Fruit fly (Drosophila melanogaster): ENCODE results near the gene CG8997.
A peak's percentile ranks its signal among the peaks of the same experiment; 100 is the strongest.

CG8997 gene

DNA sequence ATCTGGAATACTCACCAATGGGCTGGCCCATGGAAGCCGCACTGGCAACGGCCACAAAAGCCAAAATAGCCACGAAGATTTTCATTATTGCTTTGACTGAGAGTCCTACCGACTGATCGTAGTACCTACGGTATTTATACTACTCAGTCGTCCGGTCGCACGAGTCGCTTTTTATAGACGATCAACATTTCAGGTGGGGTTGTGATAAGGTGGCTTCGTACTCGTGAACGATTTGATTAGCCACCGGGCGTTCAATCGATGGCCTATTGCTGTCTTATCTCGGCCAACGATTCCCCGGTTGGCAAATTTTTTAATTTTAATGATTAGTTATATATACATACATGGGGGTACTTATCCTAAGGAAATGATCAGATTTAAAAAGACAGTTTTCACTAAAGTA lies at the start of gene CG8997:
CG8997 (minus strand) TSS at position 148 of the 400 bp plus-strand sequence.
- TF ChIP-seq CG8478 (optimal IDR thresholded peaks at IDR 0.05) = no peak
- TF ChIP-seq CTCF (optimal IDR thresholded peaks at IDR 0.05) = no peak

DNA sequence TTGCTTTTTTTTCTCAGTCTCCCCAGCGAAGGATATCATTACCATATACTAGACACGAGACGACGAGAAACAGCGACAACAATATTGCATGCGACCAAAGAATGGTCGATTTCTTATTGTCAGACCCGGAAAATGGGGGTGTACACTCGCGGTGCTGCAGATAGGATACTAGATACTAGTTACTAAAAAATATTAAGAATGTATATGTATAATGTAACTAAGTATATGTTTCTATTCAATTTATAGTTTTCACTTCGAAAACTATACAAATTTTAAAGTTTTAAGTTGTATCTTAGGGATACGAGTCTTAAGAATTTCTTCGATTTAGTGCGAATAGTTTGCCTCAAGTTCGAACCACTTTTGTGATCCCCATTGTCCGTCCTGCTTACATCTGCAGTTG lies 48.3 kb upstream of the CG8997 start:
- TF ChIP-seq CTCF (optimal IDR thresholded peaks at IDR 0.05) (no peak), CG8478 (optimal IDR thresholded peaks at IDR 0.05) (no peak)

DNA sequence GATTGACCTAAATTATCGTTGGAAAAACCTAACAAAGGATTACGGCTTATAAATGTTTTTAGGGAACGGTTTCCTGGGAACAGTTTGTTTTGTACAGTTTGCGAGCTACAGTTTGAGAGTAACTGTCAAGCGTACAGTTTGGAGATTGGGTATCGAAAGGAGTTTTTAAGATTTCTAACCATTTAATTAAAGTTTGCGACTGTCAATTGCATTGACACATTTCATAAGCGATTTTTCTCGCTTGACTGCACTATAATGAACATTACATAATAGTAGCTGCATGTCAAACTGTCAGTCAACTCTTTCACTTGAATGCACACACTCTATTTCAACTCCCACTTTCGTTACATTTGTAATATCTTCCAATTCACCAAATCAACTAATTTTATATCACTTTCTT lies 47.7 kb upstream of the CG8997 start:
- peak; percentile 11 to 28 for TF ChIP-seq CTCF (optimal IDR thresholded peaks at IDR 0.05)
- TF ChIP-seq CG8478 (optimal IDR thresholded peaks at IDR 0.05) = no peak

DNA sequence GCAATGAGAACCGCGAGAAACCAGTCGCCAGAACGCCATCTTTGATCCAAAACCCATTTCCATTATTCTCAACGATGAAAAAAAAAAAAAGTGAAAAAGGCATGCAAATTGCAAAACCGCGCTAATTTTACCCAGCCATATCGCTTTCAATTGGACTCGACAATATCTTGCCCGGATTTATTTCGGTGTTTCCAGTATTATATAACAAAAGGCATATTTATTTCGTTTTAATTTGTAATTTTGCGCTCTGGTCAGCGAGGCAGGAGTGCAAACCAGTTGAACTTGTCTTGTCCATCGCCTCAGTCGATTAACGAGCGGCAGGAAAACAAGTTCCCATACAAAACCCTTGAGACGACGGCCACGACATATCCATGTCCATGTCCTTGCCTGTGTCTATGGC lies 44.8 kb upstream of the CG8997 start:
- TF ChIP-seq CG8478 (optimal IDR thresholded peaks at IDR 0.05) (no peak), CTCF (optimal IDR thresholded peaks at IDR 0.05) (no peak)

DNA sequence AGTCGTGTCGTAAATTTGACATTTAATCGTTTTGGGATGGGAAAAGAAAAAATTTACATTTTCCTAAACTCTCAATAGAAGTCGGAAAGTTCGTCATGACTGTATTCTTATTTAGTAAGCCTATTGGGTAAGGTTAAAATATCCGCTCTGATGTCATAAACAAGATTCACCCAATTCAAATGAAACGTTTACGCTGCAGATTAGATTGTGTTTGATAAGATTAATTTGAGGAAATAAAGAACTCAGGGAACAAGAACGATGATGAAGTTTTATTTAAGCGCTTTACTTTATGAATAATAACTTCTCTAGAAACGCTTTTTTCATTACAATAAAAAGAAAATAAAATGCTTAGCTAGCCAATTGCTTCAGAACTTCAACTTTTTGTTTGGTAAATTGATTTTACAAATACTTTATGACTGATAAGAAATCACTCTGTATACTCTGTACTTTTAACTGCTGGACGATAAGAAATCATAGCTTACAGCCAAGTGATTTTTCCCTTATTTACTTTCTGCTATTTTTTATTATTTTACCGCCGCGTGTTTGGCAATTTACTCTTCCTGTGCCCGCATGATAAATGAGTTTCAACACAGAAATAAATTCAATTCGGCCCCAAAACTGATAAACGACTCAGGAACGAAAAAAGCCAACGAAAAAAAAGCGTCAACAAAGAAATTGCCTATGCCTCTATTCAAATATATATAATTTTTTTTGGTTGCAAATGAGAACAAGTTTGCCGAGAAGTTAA lies 41.4 kb upstream of the CG8997 start:
- TF ChIP-seq CTCF (optimal IDR thresholded peaks at IDR 0.05) (no peak), CG8478 (optimal IDR thresholded peaks at IDR 0.05) (no peak)

DNA sequence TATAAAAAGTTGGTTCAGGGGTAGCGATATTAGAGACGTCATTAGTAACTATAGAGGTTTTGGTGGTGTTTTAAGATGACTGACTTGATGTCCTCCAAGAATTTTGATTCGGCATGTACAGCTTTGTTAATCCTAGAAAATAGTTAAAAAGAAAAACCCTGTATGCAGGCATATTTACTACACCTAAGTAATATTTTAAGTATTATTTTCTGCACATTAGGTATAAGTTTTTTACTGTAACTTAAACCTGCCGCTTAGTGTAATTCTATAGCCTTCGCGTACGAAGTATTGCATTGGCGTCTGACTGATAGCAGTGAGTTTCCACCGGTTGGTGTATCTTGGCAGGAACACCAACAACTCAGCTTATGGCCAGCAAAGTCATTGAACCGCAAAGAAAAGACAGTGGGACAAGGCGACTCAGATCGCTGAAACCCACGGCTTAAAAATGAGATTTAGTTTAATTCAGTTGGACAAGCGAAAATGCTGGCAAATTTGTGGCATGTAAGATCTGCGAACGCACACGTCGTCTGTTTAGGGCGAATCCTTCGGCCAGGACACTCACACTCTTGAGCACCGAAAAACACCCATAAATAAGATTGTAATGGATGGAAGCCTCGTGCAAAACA lies 39.7 kb upstream of the CG8997 start:
- no peak for TF ChIP-seq CG8478 (optimal IDR thresholded peaks at IDR 0.05)
- no peak for TF ChIP-seq CTCF (optimal IDR thresholded peaks at IDR 0.05)

DNA sequence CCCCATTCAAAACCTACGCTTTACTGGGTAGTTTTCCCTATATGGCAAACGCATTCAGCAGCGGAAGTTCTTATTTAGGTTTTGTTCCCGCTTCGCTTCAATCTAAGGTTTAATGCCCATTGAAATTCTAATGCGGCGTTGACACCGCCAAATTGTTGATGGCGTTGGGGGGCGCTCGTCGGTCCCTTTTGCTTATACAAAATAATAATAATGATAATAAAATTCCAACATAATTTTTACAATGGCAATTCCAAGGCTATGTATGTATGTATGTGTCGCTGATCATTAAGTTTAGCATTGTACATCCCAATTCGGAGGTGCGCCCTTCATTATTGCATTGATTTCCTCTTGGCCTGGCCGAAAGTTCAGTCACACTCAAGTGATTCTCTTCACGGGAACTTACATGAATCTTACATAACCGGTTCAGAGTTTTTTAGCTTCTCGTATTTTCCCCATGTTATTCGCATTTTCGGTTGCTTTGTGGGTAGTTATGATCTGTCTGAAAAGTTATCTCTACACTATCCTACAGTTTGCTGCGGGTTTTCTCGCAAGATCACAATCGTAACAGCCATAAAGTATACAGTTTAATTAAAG lies 39.0 kb upstream of the CG8997 start:
- TF ChIP-seq CTCF (optimal IDR thresholded peaks at IDR 0.05) (no peak), CG8478 (optimal IDR thresholded peaks at IDR 0.05) (no peak)

DNA sequence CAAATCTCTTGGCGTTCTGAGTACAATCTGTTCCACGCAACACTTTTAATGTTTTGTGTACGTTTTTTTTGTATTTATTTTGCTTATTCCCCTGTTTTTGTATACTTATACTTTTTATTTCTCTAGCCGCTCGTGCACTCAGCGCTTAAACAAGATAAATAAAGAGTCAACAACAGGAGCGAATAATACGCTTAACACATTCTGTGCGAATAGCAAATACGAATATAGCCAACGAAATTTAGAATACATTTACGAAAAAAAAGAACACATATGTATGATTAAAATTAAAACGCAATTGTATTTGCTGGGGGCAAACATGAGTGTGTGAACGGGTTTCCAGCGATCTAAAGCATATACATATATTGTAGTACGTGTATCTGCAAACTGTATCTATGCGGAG lies 36.8 kb upstream of the CG8997 start:
- TF ChIP-seq CTCF (optimal IDR thresholded peaks at IDR 0.05) = no peak
- TF ChIP-seq CG8478 (optimal IDR thresholded peaks at IDR 0.05) = no peak

DNA sequence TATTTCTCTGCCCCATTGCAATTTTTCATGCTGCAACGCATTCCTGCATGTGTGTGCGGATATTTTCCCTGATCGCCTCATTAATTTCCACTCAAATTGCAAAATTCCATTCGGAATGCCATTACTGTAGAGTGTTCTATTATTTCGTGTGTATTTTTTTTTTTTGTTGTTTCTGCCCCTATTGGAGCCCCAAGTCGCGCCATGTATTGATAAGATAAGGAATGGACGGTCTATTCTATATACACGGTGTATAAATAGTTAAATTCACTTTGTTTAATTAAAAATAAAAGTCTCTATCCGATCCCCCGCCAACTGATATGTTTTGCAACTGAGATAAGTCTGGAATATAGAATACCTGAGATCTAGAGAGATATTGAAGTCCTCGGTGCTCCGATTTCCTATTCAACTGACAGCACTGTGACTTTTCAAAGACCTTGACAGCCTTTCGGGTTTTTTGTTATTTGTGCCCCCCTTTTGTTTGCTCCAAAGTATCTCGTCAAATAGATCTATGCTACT lies 36.3 kb upstream of the CG8997 start:
- TF ChIP-seq CTCF (optimal IDR thresholded peaks at IDR 0.05) = no peak
- TF ChIP-seq CG8478 (optimal IDR thresholded peaks at IDR 0.05) = no peak

DNA sequence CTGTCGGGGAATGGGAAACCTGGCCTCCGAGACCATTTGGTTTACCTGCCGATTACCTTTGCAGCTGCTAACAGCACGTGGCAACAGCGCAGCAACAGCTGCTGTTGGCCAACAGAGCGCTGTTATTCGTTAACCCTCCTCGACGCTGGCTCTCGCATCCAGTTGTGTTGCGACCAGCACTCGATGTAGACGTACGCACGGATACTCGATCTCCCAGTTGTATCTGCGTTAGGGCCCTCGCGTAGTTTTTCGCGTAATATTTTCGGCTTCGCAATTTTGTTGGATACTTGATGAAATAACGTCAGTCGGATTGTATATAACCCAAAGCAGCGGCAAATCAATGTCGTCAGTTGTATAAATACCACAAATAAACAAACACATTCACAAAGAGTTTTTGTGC lies 33.7 kb upstream of the CG8997 start:
- TF ChIP-seq CG8478 (optimal IDR thresholded peaks at IDR 0.05) (no peak), CTCF (optimal IDR thresholded peaks at IDR 0.05) (no peak)

DNA sequence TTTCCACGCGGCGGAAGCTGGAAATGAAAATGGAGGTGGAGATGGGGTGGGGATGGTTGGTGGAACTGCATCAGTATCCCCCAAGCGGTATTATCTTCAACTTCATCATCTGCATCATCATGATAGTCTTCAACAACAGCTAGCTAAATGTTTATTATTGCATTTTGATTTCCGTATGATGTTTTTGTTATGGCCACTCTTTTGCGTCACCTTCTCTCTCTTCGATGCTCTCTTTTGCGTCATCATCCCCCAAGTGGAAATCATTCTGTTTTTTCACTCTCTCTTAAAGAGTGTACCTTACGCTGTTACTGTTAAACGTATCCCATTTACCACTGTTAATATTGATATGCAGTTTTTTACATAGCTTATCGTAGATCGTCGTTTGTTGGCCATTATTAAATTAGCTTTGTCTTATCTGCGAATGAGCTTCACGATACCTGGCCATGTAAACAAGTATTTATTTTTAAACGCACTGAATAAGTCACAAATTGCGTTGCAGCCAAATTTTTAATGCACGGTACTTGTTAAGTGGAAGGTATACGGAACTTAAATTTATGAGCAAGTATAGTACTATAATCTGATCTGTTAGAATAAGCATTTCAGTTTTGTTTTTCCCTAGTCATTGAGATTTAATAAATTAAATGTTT lies 32.9 kb upstream of the CG8997 start:
- TF ChIP-seq CTCF (optimal IDR thresholded peaks at IDR 0.05) (no peak), CG8478 (optimal IDR thresholded peaks at IDR 0.05) (no peak)

DNA sequence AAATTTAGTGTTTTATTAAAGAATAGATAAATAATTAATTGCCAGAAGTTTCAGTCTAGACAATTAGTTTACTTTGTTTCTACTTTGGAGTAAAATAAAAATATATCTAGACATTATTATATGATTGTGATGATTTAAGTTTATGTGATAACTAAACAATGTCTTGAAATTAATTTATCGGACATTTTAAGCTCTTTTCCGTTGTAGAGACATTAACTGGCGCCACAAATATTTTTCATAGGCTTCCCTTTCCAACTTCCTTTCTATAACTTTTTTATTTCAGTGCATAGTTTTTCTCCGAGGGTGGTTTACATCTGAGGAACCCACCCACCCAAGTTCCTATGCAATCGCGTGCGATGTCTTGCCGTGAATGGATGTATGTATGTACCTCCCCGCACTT lies 31.6 kb upstream of the CG8997 start:
- no peak for TF ChIP-seq CTCF (optimal IDR thresholded peaks at IDR 0.05)
- no peak for TF ChIP-seq CG8478 (optimal IDR thresholded peaks at IDR 0.05)

DNA sequence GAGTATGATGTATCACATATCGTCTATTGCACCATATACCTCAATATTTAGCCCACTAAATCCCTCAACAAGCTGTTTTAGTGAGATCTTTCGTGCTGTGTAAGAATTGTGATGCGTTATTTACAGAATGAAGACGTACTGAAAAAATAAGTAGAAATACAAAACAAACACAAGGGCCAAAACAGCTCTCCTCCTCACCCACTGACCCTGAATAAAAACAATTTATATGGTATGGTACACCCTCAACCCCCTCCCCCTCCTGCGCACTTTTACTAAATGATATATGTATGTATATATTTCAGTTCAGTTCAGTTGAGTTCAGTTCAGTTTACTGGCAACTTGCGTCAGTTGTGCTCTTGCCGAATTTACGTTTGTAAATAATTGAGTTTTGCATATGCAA lies 28.0 kb upstream of the CG8997 start:
- TF ChIP-seq CTCF (optimal IDR thresholded peaks at IDR 0.05) = no peak
- TF ChIP-seq CG8478 (optimal IDR thresholded peaks at IDR 0.05) = no peak

DNA sequence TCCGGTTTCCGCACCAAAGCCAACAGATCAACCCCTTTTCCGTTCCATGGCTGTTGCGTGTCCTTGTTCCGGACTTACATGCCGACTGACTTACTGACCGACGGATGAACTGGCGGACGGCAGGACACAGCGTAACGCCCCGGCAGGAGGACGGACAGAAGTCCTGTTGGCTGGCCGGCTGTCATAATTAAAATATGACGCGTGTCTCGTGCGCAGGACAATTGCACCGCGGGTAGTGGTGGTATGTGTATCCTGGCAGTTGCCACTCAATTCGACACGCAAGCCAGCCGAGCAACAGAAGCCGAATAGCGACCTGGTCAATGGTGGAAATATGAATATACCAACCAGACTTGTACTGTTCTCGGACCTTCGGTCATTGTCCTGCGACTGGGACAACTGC lies 24.3 kb upstream of the CG8997 start:
- TF ChIP-seq CG8478 (optimal IDR thresholded peaks at IDR 0.05) = no peak
- no peak for TF ChIP-seq CTCF (optimal IDR thresholded peaks at IDR 0.05)

DNA sequence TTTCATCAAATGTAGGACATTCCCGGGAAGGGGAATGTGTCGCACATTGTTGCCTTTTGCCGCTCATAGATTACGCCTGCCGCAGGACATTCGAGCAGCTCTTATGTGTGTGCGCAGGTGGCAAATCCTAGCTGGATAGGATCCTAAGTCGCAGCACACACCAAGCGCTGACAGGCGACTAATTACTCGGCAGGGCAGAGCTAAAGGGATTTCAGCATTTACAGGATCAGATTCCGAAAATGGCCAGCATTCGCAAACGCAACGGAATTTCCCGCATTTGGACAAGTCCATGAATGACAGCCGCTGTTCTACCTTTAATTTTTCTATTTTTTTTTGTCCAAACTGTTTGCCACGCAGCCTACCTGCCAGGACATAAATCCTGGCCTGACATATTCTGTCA lies 22.5 kb upstream of the CG8997 start:
- TF ChIP-seq CTCF (optimal IDR thresholded peaks at IDR 0.05) (no peak), CG8478 (optimal IDR thresholded peaks at IDR 0.05) (no peak)
